Worm (Caenorhabditis elegans): ENCODE data around the gene dpyd-1.

dpyd-1 gene

ce11 chrX:5507926-5508325 is 40.3 kb downstream of the dpyd-1 start:
- TF ChIP-seq hlh-30 (tag; optimal IDR thresholded peaks at IDR 0.05; ENCODE audit: insufficient read depth) (peak; percentile 1), tag-97 (GFP tag; IDR thresholded peaks at IDR 0.05) (no peak), ZK337.2 (GFP tag; IDR thresholded peaks at IDR 0.05) (no peak), rbr-2 (tag; optimal IDR thresholded peaks at IDR 0.05) (no peak), dve-1 (tag; optimal IDR thresholded peaks at IDR 0.05; ENCODE audit: insufficient read depth) (peak; percentile 7)

ce11 chrX:5509114-5509877 is 41.6 kb downstream of the dpyd-1 start:
- peak; percentile 4 for TF ChIP-seq nhr-28 (tag; optimal IDR thresholded peaks at IDR 0.05)
- no peak for TF ChIP-seq hlh-30 (tag; optimal IDR thresholded peaks at IDR 0.05; ENCODE audit: insufficient read depth)
- peak; percentile 28; the same call in 1 of the 2 replicates for TF ChIP-seq set-16 (GFP tag; IDR thresholded peaks at IDR 0.05)
- TF ChIP-seq hlh-11 (tag; optimal IDR thresholded peaks at IDR 0.05) = peak; percentile 7
- peak in 1 of 2 experiments; percentile 13 for TF ChIP-seq daf-16 (GFP tag; optimal IDR thresholded peaks at IDR 0.05)
- TF ChIP-seq daf-16 (tag; optimal IDR thresholded peaks at IDR 0.05) = peak; percentile 97
- peak; percentile 50 for TF ChIP-seq dve-1 (tag; optimal IDR thresholded peaks at IDR 0.05; ENCODE audit: insufficient read depth)
- TF ChIP-seq sdz-12 (GFP tag; optimal IDR thresholded peaks at IDR 0.05) = no peak

ce11 chrX:5512227-5512626 is 44.6 kb downstream of the dpyd-1 start, which contains the start of gene T23F2.3:
Gene T23F2.3 (minus strand): TSS chrX:5512327.
- no peak for TF ChIP-seq lin-13 (GFP tag; optimal IDR thresholded peaks at IDR 0.05)
- no peak for TF ChIP-seq daf-19 (GFP tag; conservative IDR thresholded peaks at IDR 0.05)
- no peak for TF ChIP-seq lsy-2 (tag; optimal IDR thresholded peaks at IDR 0.05)
- TF ChIP-seq aha-1 (tag) = no peak
- no peak for TF ChIP-seq unc-39 (tag; optimal IDR thresholded peaks at IDR 0.05)
- no peak for TF ChIP-seq nhr-76 (tag; optimal IDR thresholded peaks at IDR 0.05)
- TF ChIP-seq ceh-32 (tag; optimal IDR thresholded peaks at IDR 0.05; ENCODE audit: poor library complexity) = no peak
- no peak for TF ChIP-seq F44E2.7 (GFP tag; IDR thresholded peaks at IDR 0.05)
- TF ChIP-seq daf-12 (tag; optimal IDR thresholded peaks at IDR 0.05) = no peak
- no peak for TF ChIP-seq zip-2 (tag; optimal IDR thresholded peaks at IDR 0.05)
- no peak for TF ChIP-seq R02D3.7 (tag; optimal IDR thresholded peaks at IDR 0.05)
- TF ChIP-seq lin-38 (GFP tag; IDR thresholded peaks at IDR 0.05) = no peak
- no peak for TF ChIP-seq nhr-6 (tag; optimal IDR thresholded peaks at IDR 0.05)
- TF ChIP-seq zip-11 (GFP tag; IDR thresholded peaks at IDR 0.05) = no peak

- TF ChIP-seq ceh-28 (tag; optimal IDR thresholded peaks at IDR 0.05) (no peak), saeg-2 (GFP tag; IDR thresholded peaks at IDR 0.05) (no peak), ceh-32 (tag; optimal IDR thresholded peaks at IDR 0.05; ENCODE audit: poor library complexity) (no peak), daf-8 (GFP tag; IDR thresholded peaks at IDR 0.05) (no peak), daf-12 (tag; optimal IDR thresholded peaks at IDR 0.05) (no peak), unc-62 (GFP tag; optimal IDR thresholded peaks at IDR 0.05 in 1 of 2) (no peak), unc-62 (tag; optimal IDR thresholded peaks at IDR 0.05) (no peak), mes-2 (tag; optimal IDR thresholded peaks at IDR 0.05; ENCODE audit: poor library complexity, severe bottlenecking) (no peak), set-16 (GFP tag; IDR thresholded peaks at IDR 0.05) (no peak), tag-97 (GFP tag; IDR thresholded peaks at IDR 0.05) (no peak), T20F7.1 (GFP tag; optimal IDR thresholded peaks at IDR 0.05) (no peak), mxl-3 (GFP tag; optimal IDR thresholded peaks at IDR 0.05) (no peak), lsy-2 (tag; optimal IDR thresholded peaks at IDR 0.05) (no peak), nhr-25 (tag; optimal IDR thresholded peaks at IDR 0.05; ENCODE audit: borderline replicate concordance, insufficient read depth) (no peak), lin-1 (GFP tag; IDR thresholded peaks at IDR 0.05) (no peak)
These were observed 45.0 kb downstream of the dpyd-1 start for ce11 chrX:5512707-5513106.

All from whole organism, L4 larva.